Worm (Caenorhabditis elegans): ENCODE data around the gene chts-1.

chts-1 gene

ce11 chrX:7519569-7519968 is at the start of gene chts-1:
TSS of gene chts-1 (minus strand) at chrX:7519669.
- no peak for TF ChIP-seq drap-1 (GFP tag; optimal IDR thresholded peaks at IDR 0.05)
- no peak for TF ChIP-seq unc-39 (tag; optimal IDR thresholded peaks at IDR 0.05)
- no peak for TF ChIP-seq lin-32 (GFP tag; optimal IDR thresholded peaks at IDR 0.05)
- no peak for TF ChIP-seq elt-3 (tag; optimal IDR thresholded peaks at IDR 0.05)
- no peak for TF ChIP-seq unc-120 (tag; optimal IDR thresholded peaks at IDR 0.05; ENCODE audit: poor library complexity, severe bottlenecking)
- no peak for TF ChIP-seq lin-13 (tag; optimal IDR thresholded peaks at IDR 0.05)
- no peak for TF ChIP-seq tbx-8 (GFP tag; optimal IDR thresholded peaks at IDR 0.05)
- no peak for TF ChIP-seq nhr-2 (tag; optimal IDR thresholded peaks at IDR 0.05)
- no peak for TF ChIP-seq sptf-1 (tag; optimal IDR thresholded peaks at IDR 0.05)
- TF ChIP-seq snpc-4 (tag; optimal IDR thresholded peaks at IDR 0.05), result no peak
- no peak for TF ChIP-seq sem-2 (GFP tag; optimal IDR thresholded peaks at IDR 0.05)
- no peak for TF ChIP-seq flh-1 (GFP tag; optimal IDR thresholded peaks at IDR 0.05)
- TF ChIP-seq mep-1 (tag; optimal IDR thresholded peaks at IDR 0.05), result no peak
- no peak for TF ChIP-seq lsy-2 (tag; optimal IDR thresholded peaks at IDR 0.05)
- no peak for TF ChIP-seq zip-8 (tag; optimal IDR thresholded peaks at IDR 0.05)
- TF ChIP-seq nhr-237 (tag; optimal IDR thresholded peaks at IDR 0.05), result no peak
- TF ChIP-seq mls-2 (tag; optimal IDR thresholded peaks at IDR 0.05), result no peak

ce11 chrX:7568684-7569289 is 49.3 kb upstream of the chts-1 start:
- TF ChIP-seq zip-8 (tag; optimal IDR thresholded peaks at IDR 0.05) (no peak), unc-120 (tag; optimal IDR thresholded peaks at IDR 0.05; ENCODE audit: poor library complexity, severe bottlenecking) (no peak), lin-32 (GFP tag; optimal IDR thresholded peaks at IDR 0.05) (no peak), ceh-43 (GFP tag; optimal IDR thresholded peaks at IDR 0.05) (no peak), ham-2 (GFP tag; optimal IDR thresholded peaks at IDR 0.05) (no peak), sptf-1 (tag; optimal IDR thresholded peaks at IDR 0.05) (no peak), nhr-28 (tag; optimal IDR thresholded peaks at IDR 0.05) (no peak), mls-2 (tag; optimal IDR thresholded peaks at IDR 0.05) (no peak), pha-4 (tag; optimal IDR thresholded peaks at IDR 0.05) (no peak), M03D4.4 (tag; optimal IDR thresholded peaks at IDR 0.05) (no peak), tbx-8 (GFP tag; optimal IDR thresholded peaks at IDR 0.05) (no peak), unc-39 (tag; optimal IDR thresholded peaks at IDR 0.05) (no peak), elt-3 (tag; optimal IDR thresholded peaks at IDR 0.05) (no peak), nhr-237 (tag; optimal IDR thresholded peaks at IDR 0.05) (no peak), unc-62 (GFP tag; optimal IDR thresholded peaks at IDR 0.05) (no peak), ztf-11 (tag; optimal IDR thresholded peaks at IDR 0.05) (no peak), mab-5 (tag; optimal IDR thresholded peaks at IDR 0.05) (no peak)

ce11 chrX:7565005-7565404 is 45.5 kb upstream of the chts-1 start, which contains the start of gene vps-52:
TSS of gene vps-52 (plus strand) at chrX:7565323.
- TF ChIP-seq lin-13 (tag; optimal IDR thresholded peaks at IDR 0.05) (no peak), mep-1 (tag; optimal IDR thresholded peaks at IDR 0.05) (peak; percentile 36), ceh-43 (GFP tag; optimal IDR thresholded peaks at IDR 0.05) (no peak), lsy-2 (tag; optimal IDR thresholded peaks at IDR 0.05) (no peak), mab-5 (tag; optimal IDR thresholded peaks at IDR 0.05) (no peak), ces-1 (GFP tag; optimal IDR thresholded peaks at IDR 0.05) (peak; percentile 26)

- TF ChIP-seq zip-8 (tag; optimal IDR thresholded peaks at IDR 0.05) (peak; percentile 91), nhr-2 (tag; optimal IDR thresholded peaks at IDR 0.05) (peak; percentile 82), ceh-39 (tag; optimal IDR thresholded peaks at IDR 0.05) (no peak), tbx-8 (GFP tag; optimal IDR thresholded peaks at IDR 0.05) (no peak), lin-32 (GFP tag; optimal IDR thresholded peaks at IDR 0.05) (no peak), hlh-1 (tag; optimal IDR thresholded peaks at IDR 0.05) (peak; percentile 4)
Observed at ce11 chrX:7563425-7563824, 44.0 kb upstream of the chts-1 start.

- TF ChIP-seq bed-3 (GFP tag; optimal IDR thresholded peaks at IDR 0.05), result no peak
- TF ChIP-seq snpc-4 (tag; optimal IDR thresholded peaks at IDR 0.05), result no peak
- TF ChIP-seq tbx-8 (GFP tag; optimal IDR thresholded peaks at IDR 0.05), result no peak
- no peak for TF ChIP-seq ceh-39 (tag; optimal IDR thresholded peaks at IDR 0.05)
- TF ChIP-seq nhr-2 (tag; optimal IDR thresholded peaks at IDR 0.05), result peak; percentile 73
- peak; percentile 12 for TF ChIP-seq ceh-83 (GFP tag; optimal IDR thresholded peaks at IDR 0.05)
- TF ChIP-seq sptf-1 (tag; optimal IDR thresholded peaks at IDR 0.05), result no peak
- peak; percentile 30 for TF ChIP-seq cnd-1 (tag; optimal IDR thresholded peaks at IDR 0.05)
- TF ChIP-seq unc-62 (GFP tag; optimal IDR thresholded peaks at IDR 0.05), result no peak
- TF ChIP-seq elt-3 (tag; optimal IDR thresholded peaks at IDR 0.05), result no peak
- no peak for TF ChIP-seq lin-32 (GFP tag; optimal IDR thresholded peaks at IDR 0.05)
- peak; percentile 14 for TF ChIP-seq flh-1 (GFP tag; optimal IDR thresholded peaks at IDR 0.05)
Observed at ce11 chrX:7562625-7563024, 43.2 kb upstream of the chts-1 start, which contains the start of gene sto-1. TSS of gene sto-1 (plus strand) at chrX:7562824.
